Fruit fly (Drosophila melanogaster) whole organism, embryonic: ENCODE measurements around the gene CG12643.
A peak's percentile ranks its signal among the peaks of the same experiment; 100 is the strongest.

ENCODE experiments used
- CG10366 ChIP-seq: fragments of 200-800 bp; sonication (Bioruptor generic); IDR thresholded peaks from 2 replicates; pipeline ENCODE4 v1.3.6; 2022; ENCODE audit warnings: missing biosample characterization, missing genetic modification characterization
- CG13296 ChIP-seq: fragments of 200-800 bp; sonication (Bioruptor generic); optimal IDR thresholded peaks from 3 replicates; lab custom pipeline; 2018; ENCODE audit warnings: missing biosample characterization, mild to moderate bottlenecking, missing genetic modification characterization
- H15 ChIP-seq: fragments of 200-800 bp; sonication (Bioruptor generic); IDR thresholded peaks from 3 replicates; pipeline ENCODE4 v1.3.6; 2022; ENCODE audit warnings: missing biosample characterization, missing genetic modification characterization
- inv ChIP-seq: fragments of 200-800 bp; sonication (Bioruptor generic); IDR thresholded peaks from 2 replicates; pipeline ENCODE4 v1.3.6; 2022; ENCODE audit warnings: missing biosample characterization, missing genetic modification characterization; ENCODE audit not compliant: partially characterized antibody
- sima ChIP-seq: fragments of 200-800 bp; sonication (Bioruptor generic); optimal IDR thresholded peaks from 2 replicates; lab custom pipeline; 2016; ENCODE audit warnings: missing biosample characterization, missing genetic modification characterization
- ttk ChIP-seq: fragments of 200-800 bp; sonication (Bioruptor generic); IDR thresholded peaks from 2 replicates; pipeline ENCODE4 v2.1.2; 2022; ENCODE audit warnings: missing biosample characterization, missing genetic modification characterization

DNA sequence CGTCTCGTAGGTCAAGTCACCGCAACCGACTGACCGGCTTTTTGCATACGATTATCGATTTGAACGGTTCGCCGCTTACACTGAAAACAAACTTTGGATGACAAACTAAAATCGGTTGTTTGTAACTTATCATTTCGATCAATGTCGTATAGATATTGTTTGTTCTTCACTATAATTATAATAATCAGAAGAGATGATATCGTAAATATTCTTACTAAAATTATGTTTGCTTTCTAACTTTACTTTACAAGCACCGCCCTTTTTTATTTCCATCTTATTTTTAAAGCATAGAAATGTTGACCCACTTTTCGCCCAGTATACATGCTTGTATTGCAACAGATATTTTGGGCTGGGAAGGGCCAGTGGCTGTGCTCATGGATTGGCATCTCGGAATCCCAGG, 32.0 kb downstream of the CG12643 start, which contains the start of gene CG2961:
- no peak for TF ChIP-seq inv
- no peak for TF ChIP-seq sima (GFP tag; lab: Kevin White, UChicago)
- TF ChIP-seq CG10366 (GFP tag; lab: Robert Waterston, UW), result no peak; the same call in 1 of the 2 replicates
- peak; percentile 21 for TF ChIP-seq CG13296 (GFP tag; lab: Kevin White, UChicago)
- TF ChIP-seq H15 (GFP tag; lab: Robert Waterston, UW), result no peak
- TF ChIP-seq ttk, result peak; percentile 54; the same call in 1 of the 2 replicates
